Worm (Caenorhabditis elegans): ENCODE results near the gene fmo-4.

Gene fmo-4

DNA sequence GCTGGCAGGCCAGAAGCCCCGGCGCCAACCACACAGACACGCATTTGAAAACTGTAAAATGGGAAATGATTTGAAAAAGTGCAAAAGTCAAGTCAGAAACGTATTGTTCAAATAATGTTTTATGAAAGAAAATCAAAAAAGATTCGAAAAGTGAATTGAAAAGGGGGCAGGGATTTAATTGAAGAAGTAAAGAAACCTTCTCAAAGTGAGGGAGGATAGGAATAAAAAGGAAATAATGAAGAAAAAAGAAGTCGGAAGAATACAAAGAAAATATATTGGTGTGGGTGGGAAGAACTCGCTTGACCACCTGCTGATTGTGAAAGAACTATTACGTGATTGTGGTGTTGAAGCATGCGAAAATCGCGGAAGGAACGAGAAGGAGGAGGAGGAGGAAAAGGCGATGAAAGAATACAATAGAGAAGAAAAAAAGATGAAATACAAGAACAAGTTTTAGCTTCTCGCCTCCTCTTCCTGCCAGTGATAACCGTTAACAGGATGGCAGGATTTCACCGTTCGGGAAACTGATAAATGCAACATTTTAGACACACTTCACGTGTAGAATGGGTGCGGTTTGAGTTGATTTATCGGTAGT, at the start of gene fmo-4:
TSS of gene fmo-4 (minus strand) at position 51 of the 592 bp plus-strand sequence.
- no peak for TF ChIP-seq unc-62 (GFP tag; optimal IDR thresholded peaks at IDR 0.05)

DNA sequence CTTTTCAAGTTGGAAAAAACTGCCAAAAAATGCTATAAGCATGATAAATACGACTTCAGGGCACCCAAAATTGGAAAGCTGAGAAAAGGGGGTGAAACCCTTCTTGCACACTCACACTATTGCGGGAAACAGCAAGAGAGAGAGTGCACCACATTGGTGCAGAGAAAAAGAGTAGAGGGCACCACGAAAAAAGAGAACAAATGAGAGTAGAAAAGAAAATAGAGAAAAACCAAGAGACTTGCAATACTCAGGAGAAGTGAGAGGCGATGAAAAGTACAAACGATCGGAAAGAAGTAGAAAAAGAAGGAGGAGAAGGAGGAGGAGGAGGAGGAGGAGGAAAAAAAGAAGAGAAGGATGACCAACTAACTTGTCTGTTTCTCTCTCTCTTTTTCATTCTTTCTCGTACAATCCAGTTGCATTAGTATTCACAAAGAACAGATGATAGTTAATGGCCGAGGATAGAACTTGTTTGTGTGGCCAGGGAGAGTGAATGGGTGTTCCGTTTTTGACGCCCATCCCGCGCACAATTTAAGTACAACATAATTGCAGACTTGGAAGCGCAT, 48.8 kb upstream of the fmo-4 start:
- no peak for TF ChIP-seq unc-62 (GFP tag; optimal IDR thresholded peaks at IDR 0.05)

ce11 chrV:13654394-13654792, 47.9 kb upstream of the fmo-4 start:
- no peak for TF ChIP-seq unc-62 (GFP tag; optimal IDR thresholded peaks at IDR 0.05)

DNA sequence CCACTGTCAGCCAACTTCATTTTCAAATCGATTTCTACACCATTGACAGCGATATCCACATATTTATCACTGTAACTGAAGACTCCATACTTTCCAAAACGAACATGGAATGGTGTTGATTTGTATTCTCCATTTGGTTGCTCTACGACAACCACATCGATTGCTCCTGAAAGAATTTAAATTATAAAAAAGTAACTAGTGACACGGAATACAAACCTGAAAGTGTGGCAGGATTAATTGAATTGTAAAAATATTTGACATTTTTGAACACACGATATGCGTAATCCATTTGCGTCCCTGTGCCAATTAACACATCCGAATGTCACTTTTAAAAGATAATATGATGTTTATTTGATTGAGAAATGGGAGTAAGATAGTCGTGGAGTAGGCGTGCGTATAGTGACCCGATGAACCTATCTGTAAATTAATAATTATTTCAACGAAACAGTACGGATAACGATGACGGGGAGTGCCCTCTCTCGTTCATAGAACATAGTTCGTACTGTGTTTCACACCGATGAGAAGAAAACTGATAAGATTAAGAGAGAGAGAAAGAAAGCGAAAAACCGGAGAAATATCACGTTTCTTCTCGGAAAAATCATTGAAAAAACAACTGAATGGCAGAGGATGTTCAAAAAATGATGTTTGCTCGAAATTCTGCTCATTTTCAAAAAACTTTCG, 47.4 kb upstream of the fmo-4 start, which contains the start of gene lpin-1:
TSS of gene lpin-1 (minus strand) at position 417 of the 681 bp plus-strand sequence.
- no peak for TF ChIP-seq unc-62 (GFP tag; optimal IDR thresholded peaks at IDR 0.05)

- TF ChIP-seq unc-62 (GFP tag; optimal IDR thresholded peaks at IDR 0.05), result no peak
These were observed 45.8 kb upstream of the fmo-4 start for ce11 chrV:13652322-13652721.

ce11 chrV:13650800-13651199, 44.3 kb upstream of the fmo-4 start:
- TF ChIP-seq unc-62 (GFP tag; optimal IDR thresholded peaks at IDR 0.05), result no peak

DNA sequence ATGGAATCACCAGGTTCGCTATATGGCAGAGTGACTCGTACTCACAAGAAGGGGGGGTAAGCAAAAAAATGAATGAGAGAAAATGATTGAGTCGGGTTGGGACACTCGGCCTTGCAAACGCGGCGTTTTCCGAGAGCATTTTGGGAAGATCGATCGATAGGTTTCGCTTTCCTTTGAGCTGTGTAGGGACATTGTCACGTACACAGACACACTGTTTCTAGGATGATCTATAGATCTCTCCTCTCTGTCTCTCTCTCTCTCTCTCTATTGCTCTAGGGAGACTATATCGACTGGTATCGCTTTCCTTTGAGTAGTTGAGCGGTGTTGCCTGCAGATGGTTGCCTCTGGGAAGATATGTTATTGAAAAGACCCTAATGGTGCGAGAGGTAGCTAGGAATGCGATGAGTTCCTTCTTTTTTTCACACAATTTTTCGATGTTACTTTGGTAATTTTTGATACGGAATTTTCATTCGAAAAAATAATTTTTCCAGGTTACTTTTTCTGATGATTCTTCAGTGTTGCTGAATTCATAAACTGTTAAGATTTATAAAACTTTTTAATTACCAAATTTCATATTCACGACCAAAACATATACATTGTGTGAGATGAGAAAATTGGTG, 43.3 kb upstream of the fmo-4 start, which contains the start of gene H37A05.4:
TSS of gene H37A05.4 (minus strand) at position 51 of the 620 bp plus-strand sequence.
- no peak for TF ChIP-seq unc-62 (GFP tag; optimal IDR thresholded peaks at IDR 0.05)

- TF ChIP-seq unc-62 (GFP tag; optimal IDR thresholded peaks at IDR 0.05), result no peak
These were observed 41.1 kb upstream of the fmo-4 start for ce11 chrV:13647617-13648016.

- no peak for TF ChIP-seq unc-62 (GFP tag; optimal IDR thresholded peaks at IDR 0.05)
These were observed 40.7 kb upstream of the fmo-4 start for ce11 chrV:13647185-13647584.

- no peak for TF ChIP-seq unc-62 (GFP tag; optimal IDR thresholded peaks at IDR 0.05)
These were observed 39.5 kb upstream of the fmo-4 start for ce11 chrV:13645848-13646578.

ce11 chrV:13638040-13638439, 31.5 kb upstream of the fmo-4 start:
- TF ChIP-seq unc-62 (GFP tag; optimal IDR thresholded peaks at IDR 0.05), result no peak

DNA sequence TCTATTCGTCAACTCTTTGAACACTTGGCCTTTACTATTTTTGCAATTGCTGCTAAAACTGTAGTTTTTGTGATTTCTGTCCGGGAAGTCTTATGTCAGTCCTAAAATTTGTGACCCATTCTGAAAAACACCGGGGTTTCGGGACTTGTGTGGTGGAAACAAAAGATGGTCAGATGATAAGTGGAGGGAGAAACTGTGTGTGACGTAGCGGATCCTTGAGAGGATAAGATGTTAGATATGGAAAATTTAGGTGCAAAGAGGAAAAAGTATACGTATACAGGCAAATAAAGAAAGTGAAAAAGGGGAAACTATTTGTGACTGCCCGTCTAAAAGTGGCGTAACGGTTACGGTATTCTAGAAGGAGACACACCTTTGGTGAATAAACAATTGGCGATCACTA, 29.9 kb upstream of the fmo-4 start:
- no peak for TF ChIP-seq unc-62 (GFP tag; optimal IDR thresholded peaks at IDR 0.05)

DNA sequence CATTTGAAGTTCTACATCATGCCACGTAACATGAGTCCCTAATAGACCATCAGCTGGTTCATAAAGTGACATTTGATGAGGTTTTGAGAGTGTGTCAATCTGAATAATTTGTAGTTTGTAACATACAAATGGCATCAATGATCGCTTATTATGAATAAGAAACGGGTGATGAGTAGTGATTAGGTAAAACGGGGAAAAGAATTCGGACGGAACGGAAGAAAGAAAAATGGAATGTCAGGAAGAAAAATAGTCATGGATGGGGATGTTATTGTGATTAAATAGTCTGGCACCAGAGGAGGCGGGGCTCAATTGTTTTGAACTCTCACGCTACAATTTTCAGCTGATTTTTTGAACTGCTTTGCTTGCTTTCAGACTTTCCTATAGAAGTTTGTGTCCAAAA, 27.6 kb upstream of the fmo-4 start, which contains the start of gene H37A05.2:
TSS of gene H37A05.2 (minus strand) at position 101 of the 400 bp plus-strand sequence.
- TF ChIP-seq unc-62 (GFP tag; optimal IDR thresholded peaks at IDR 0.05), result no peak

- TF ChIP-seq unc-62 (GFP tag; optimal IDR thresholded peaks at IDR 0.05), result no peak
These were observed 20.7 kb upstream of the fmo-4 start, which contains the start of gene sde-2 for ce11 chrV:13627103-13627623. TSS of gene sde-2 (plus strand) at chrV:13627573.

DNA sequence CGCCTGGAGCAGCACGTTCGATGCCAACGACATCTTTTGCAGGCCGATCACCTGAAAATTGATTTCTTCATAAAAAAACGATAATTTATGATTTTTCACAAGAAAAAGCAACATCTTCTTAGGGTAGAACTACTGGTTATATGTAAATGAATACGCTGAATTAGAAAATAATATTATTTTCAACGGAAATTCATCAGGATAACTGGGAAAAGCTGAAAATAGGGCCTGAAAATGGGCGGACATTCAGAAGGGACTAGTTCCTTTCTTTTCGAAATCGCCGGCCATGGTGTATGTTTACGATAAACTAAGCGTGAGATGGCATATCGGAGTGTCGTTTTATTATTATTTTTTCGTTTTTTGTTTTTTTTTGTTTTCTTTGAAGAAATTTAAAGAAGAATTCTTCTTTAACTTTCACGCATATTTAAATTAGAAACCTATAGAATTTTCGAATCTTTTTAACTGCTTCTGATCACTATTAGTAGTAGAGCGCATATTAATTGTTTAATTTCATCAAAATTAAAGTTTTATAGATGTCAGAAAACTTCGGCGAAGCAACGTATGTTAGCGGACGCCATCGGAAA, 19.1 kb upstream of the fmo-4 start, which contains the start of the genes nduv-2 and F53F4.12:
TSS of gene nduv-2 (minus strand) at position 51 of the 581 bp plus-strand sequence.
TSS of gene F53F4.12 (plus strand) at position 531 of the 581 bp plus-strand sequence.
- TF ChIP-seq unc-62 (GFP tag; optimal IDR thresholded peaks at IDR 0.05), result no peak

All from whole organism, dauer.